Worm (Caenorhabditis elegans) whole organism, L1 larva: ENCODE results near the gene ssr-2.
A peak's percentile ranks its signal among the peaks of the same experiment; 100 is the strongest.

Source experiments
- C04F5.9 ChIP-seq: sonication (generic microtip); optimal IDR thresholded peaks from 2 replicates; lab custom pipeline; 2016; ENCODE audit warnings: missing genetic modification characterization, missing compliant biosample characterization
- C34B4.2 ChIP-seq: sonication (generic microtip); optimal IDR thresholded peaks from 2 replicates; lab custom pipeline; 2017; ENCODE audit warnings: mild to moderate bottlenecking, missing genetic modification characterization, missing compliant biosample characterization
- Y116A8C.19 ChIP-seq: sonication (generic microtip); optimal IDR thresholded peaks from 2 replicates; lab custom pipeline; 2016; ENCODE audit warnings: missing compliant biosample characterization, missing genetic modification characterization, borderline replicate concordance
- aha-1 ChIP-seq: fragments of 150-350 bp; optimal IDR thresholded peaks from 2 replicates; lab custom pipeline; 2014; ENCODE audit warnings: missing biosample characterization, missing genetic modification characterization
- aly-2 ChIP-seq: fragments of 150-350 bp; optimal IDR thresholded peaks from 2 replicates; lab custom pipeline; 2014; ENCODE audit warnings: missing biosample characterization, missing genetic modification characterization
- blmp-1 ChIP-seq: fragments of 150-350 bp; optimal IDR thresholded peaks from 2 replicates; lab custom pipeline; 2014; ENCODE audit warnings: missing biosample characterization, missing genetic modification characterization
- ces-1 ChIP-seq: fragments of 150-350 bp; optimal IDR thresholded peaks from 2 replicates; lab custom pipeline; 2014; ENCODE audit warnings: missing biosample characterization, missing genetic modification reagents, missing genetic modification characterization
- dsc-1 ChIP-seq: sonication (generic microtip); optimal IDR thresholded peaks from 2 replicates; lab custom pipeline; 2016; ENCODE audit warnings: mild to moderate bottlenecking, missing genetic modification characterization, missing compliant biosample characterization
- efl-1 ChIP-seq, 4 experiments: fragments of 150-350 bp; optimal IDR thresholded peaks in 3 of 4; peaks in 1 of 4; 1 replicate in 1 of 4; 2 replicates in 3 of 4; lab custom pipeline; 2014; ENCODE audit warnings: missing biosample characterization in 2 of 4, missing genetic modification characterization in 2 of 4, missing genetic modification reagents in 2 of 4
- efl-3 ChIP-seq: fragments of 200-800 bp; sonication (Bioruptor generic); optimal IDR thresholded peaks from 2 replicates; lab custom pipeline; 2018; ENCODE audit warnings: mild to moderate bottlenecking, missing genetic modification characterization, missing compliant biosample characterization
- egl-13 ChIP-seq: sonication (generic microtip); optimal IDR thresholded peaks from 2 replicates; lab custom pipeline; 2016; ENCODE audit warnings: missing genotype, missing genetic modification reagents, missing genetic modification characterization, missing compliant biosample characterization
- egl-27 ChIP-seq, 2 experiments: fragments of 150-350 bp in 1 of 2; sonication (generic microtip); optimal IDR thresholded peaks; 3 replicates each; lab custom pipeline; 2017 to 2018; ENCODE audit warnings: missing biosample characterization in 2 of 2, missing genetic modification characterization in 2 of 2, missing genetic modification reagents in 2 of 2
- elt-3 ChIP-seq, 6 experiments: fragments of 150-350 bp in 1 of 6; sonication (generic microtip); optimal IDR thresholded peaks; 2 replicates each; lab custom pipeline; 2017 to 2018; ENCODE audit warnings: missing biosample characterization in 6 of 6, missing genetic modification characterization in 6 of 6, inconsistent platforms in 1 of 6
- fkh-10 ChIP-seq: sonication (generic microtip); optimal IDR thresholded peaks from 2 replicates; lab custom pipeline; 2017; ENCODE audit warnings: missing biosample characterization, missing genetic modification reagents, missing genetic modification characterization
- fkh-8 ChIP-seq: sonication (generic microtip); optimal IDR thresholded peaks from 2 replicates; lab custom pipeline; 2016; ENCODE audit warnings: mild to moderate bottlenecking, missing genetic modification characterization, missing compliant biosample characterization
- hpl-2 ChIP-seq: fragments of 150-350 bp; optimal IDR thresholded peaks from 2 replicates; lab custom pipeline; 2014; ENCODE audit warnings: missing biosample characterization, missing genetic modification reagents, missing genetic modification characterization
- lin-14 ChIP-seq: fragments of 200-800 bp; sonication (Bioruptor generic); optimal IDR thresholded peaks from 2 replicates; lab custom pipeline; 2018; ENCODE audit warnings: mild to moderate bottlenecking, missing genetic modification characterization, moderate library complexity, missing compliant biosample characterization
- lin-35 ChIP-seq, 2 experiments: fragments of 150-350 bp; optimal IDR thresholded peaks; 2 replicates each; lab custom pipeline; 2014; ENCODE audit warnings: missing biosample characterization in 2 of 2, missing genetic modification characterization in 2 of 2, missing genetic modification reagents in 2 of 2
- lir-3 ChIP-seq: sonication (generic microtip); optimal IDR thresholded peaks from 2 replicates; lab custom pipeline; 2016; ENCODE audit warnings: mild to moderate bottlenecking, missing genetic modification characterization, moderate library complexity, missing compliant biosample characterization; ENCODE audit not compliant: poor library complexity
- mab-9 ChIP-seq: fragments of 200-800 bp; sonication (Bioruptor generic); IDR thresholded peaks from 2 replicates; pipeline ENCODE4 v1.3.6; 2022; ENCODE audit warnings: missing genetic modification reagents, missing genetic modification characterization, missing compliant biosample characterization
- mdl-1 ChIP-seq, 2 experiments: fragments of 150-350 bp; optimal IDR thresholded peaks; 2 replicates each; lab custom pipeline; 2014 to 2017; ENCODE audit warnings: missing biosample characterization in 2 of 2, missing genetic modification characterization in 2 of 2, inconsistent platforms in 1 of 2
- mef-2 ChIP-seq: fragments of 150-350 bp; optimal IDR thresholded peaks from 2 replicates; lab custom pipeline; 2014; ENCODE audit warnings: missing biosample characterization, missing genetic modification characterization
- mep-1 ChIP-seq: fragments of 150-350 bp; optimal IDR thresholded peaks from 2 replicates; lab custom pipeline; 2014; ENCODE audit warnings: missing biosample characterization, missing genetic modification characterization
- nhr-11 ChIP-seq: fragments of 150-350 bp; optimal IDR thresholded peaks from 2 replicates; lab custom pipeline; 2014; ENCODE audit warnings: missing biosample characterization, missing genetic modification characterization
- nhr-12 ChIP-seq: sonication (generic microtip); optimal IDR thresholded peaks from 2 replicates; lab custom pipeline; 2017; ENCODE audit warnings: missing biosample characterization, missing genetic modification characterization
- nhr-19 ChIP-seq: fragments of 200-800 bp; sonication (Bioruptor generic); conservative IDR thresholded peaks from 2 replicates; pipeline ENCODE4 v1.3.6; 2022; ENCODE audit warnings: missing genetic modification characterization, missing compliant biosample characterization
- nhr-237 ChIP-seq: fragments of 150-350 bp; optimal IDR thresholded peaks from 2 replicates; lab custom pipeline; 2014; ENCODE audit warnings: missing biosample characterization, missing genetic modification characterization
- nhr-47 ChIP-seq: sonication (generic microtip); optimal IDR thresholded peaks from 2 replicates; lab custom pipeline; 2016; ENCODE audit warnings: mild to moderate bottlenecking, missing genetic modification characterization, moderate library complexity, missing compliant biosample characterization
- nhr-76 ChIP-seq: sonication (generic microtip); optimal IDR thresholded peaks from 2 replicates; lab custom pipeline; 2017; ENCODE audit warnings: missing biosample characterization, missing genetic modification characterization
- nhr-84 ChIP-seq: sonication (generic microtip); optimal IDR thresholded peaks from 2 replicates; lab custom pipeline; 2017; ENCODE audit warnings: missing biosample characterization, missing genetic modification characterization
- pax-3 ChIP-seq: fragments of 200-800 bp; sonication (Bioruptor generic); optimal IDR thresholded peaks from 2 replicates; lab custom pipeline; 2018; ENCODE audit warnings: mild to moderate bottlenecking, missing genetic modification characterization, moderate library complexity, missing compliant biosample characterization
- snu-23 ChIP-seq: sonication (generic microtip); optimal IDR thresholded peaks from 2 replicates; lab custom pipeline; 2016; ENCODE audit warnings: missing genetic modification characterization, missing compliant biosample characterization
- sox-4 ChIP-seq: sonication (generic microtip); optimal IDR thresholded peaks from 2 replicates; lab custom pipeline; 2016; ENCODE audit warnings: missing genetic modification characterization, missing compliant biosample characterization
- sptf-1 ChIP-seq: fragments of 150-350 bp; optimal IDR thresholded peaks from 2 replicates; lab custom pipeline; 2014; ENCODE audit warnings: missing biosample characterization, missing genetic modification characterization
- swsn-7 ChIP-seq: sonication (generic microtip); optimal IDR thresholded peaks from 2 replicates; lab custom pipeline; 2016; ENCODE audit warnings: missing genetic modification characterization, missing compliant biosample characterization
- tbx-2 ChIP-seq: sonication (generic microtip); optimal IDR thresholded peaks from 2 replicates; lab custom pipeline; 2016; ENCODE audit warnings: missing genetic modification characterization, missing compliant biosample characterization
- unc-130 ChIP-seq: fragments of 150-350 bp; optimal IDR thresholded peaks from 2 replicates; lab custom pipeline; 2017; ENCODE audit warnings: missing biosample characterization, missing genetic modification characterization, inconsistent platforms
- unc-62 ChIP-seq: fragments of 150-350 bp; optimal IDR thresholded peaks from 2 replicates; lab custom pipeline; 2014; ENCODE audit warnings: missing biosample characterization, missing genetic modification reagents, missing genetic modification characterization
- unc-86 ChIP-seq: sonication (generic microtip); optimal IDR thresholded peaks from 2 replicates; lab custom pipeline; 2016; ENCODE audit warnings: missing genetic modification characterization, missing compliant biosample characterization
- unc-98 ChIP-seq: fragments of 200-800 bp; sonication (Bioruptor generic); IDR thresholded peaks from 2 replicates; pipeline ENCODE4 v1.3.6; 2022; ENCODE audit warnings: missing genetic modification characterization, missing compliant biosample characterization
- zag-1 ChIP-seq: fragments of 150-350 bp; optimal IDR thresholded peaks from 2 replicates; lab custom pipeline; 2014; ENCODE audit warnings: missing biosample characterization, missing genetic modification characterization
- ztf-11 ChIP-seq, 2 experiments: sonication (generic microtip); optimal IDR thresholded peaks; 2 replicates each; lab custom pipeline; 2016 to 2017; ENCODE audit warnings: missing genetic modification characterization in 2 of 2, missing biosample characterization in 1 of 2, missing compliant biosample characterization in 1 of 2
- ztf-4 ChIP-seq: fragments of 150-350 bp; optimal IDR thresholded peaks from 2 replicates; lab custom pipeline; 2014; ENCODE audit warnings: missing biosample characterization, missing genetic modification characterization

Gene ssr-2

DNA sequence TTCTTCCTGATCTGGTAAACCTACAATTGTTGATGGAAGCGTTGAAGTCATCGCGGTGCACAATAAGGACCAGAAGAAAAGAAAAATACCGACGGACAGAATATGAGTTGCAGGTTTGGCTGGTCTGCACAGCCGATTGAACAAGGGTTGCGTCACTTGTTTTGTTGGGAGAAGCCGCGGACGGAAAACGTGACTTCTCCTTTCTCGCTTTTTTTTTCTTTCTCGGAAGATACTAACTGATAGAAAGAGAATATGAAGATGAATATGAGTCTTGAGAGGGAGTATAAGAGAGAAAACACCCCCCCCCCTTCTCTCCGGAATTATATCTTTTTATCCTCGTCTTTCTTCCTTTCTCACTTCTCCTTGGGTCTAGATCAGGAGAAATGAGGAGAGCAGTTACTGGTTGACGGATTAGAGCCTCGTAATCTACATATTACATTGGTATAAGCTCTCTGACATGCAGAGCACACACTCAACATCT lies at the start of gene ssr-2:
TSS of gene ssr-2 (minus strand) at position 51 of the 481 bp plus-strand sequence.
- TF ChIP-seq ces-1 (GFP tag; lab: Kevin White, UChicago): no peak
- no peak for TF ChIP-seq nhr-12 (tag; lab: Kevin White, UChicago)
- peak; percentile 67 for TF ChIP-seq dsc-1
- TF ChIP-seq nhr-76: no peak
- no peak for TF ChIP-seq unc-130 (tag; lab: Kevin White, UChicago)
- TF ChIP-seq Y116A8C.19 (tag; lab: Kevin White, UChicago): no peak
- TF ChIP-seq nhr-11: no peak
- TF ChIP-seq nhr-237 (tag; lab: Kevin White, UChicago): no peak
- peak; percentile 55 for TF ChIP-seq pax-3 (tag; lab: Kevin White, UChicago)
- no peak for TF ChIP-seq hpl-2 (GFP tag; lab: Kevin White, UChicago)
- no peak for TF ChIP-seq lin-35 (GFP tag; optimal IDR thresholded peaks at IDR 0.05; lab: Kevin White, UChicago)
- TF ChIP-seq fkh-10 (GFP tag; lab: Kevin White, UChicago): no peak
- TF ChIP-seq aha-1 (tag; lab: Kevin White, UChicago): no peak
- TF ChIP-seq unc-86 (tag; lab: Kevin White, UChicago): no peak
- TF ChIP-seq lin-14 (GFP tag; lab: Kevin White, UChicago): peak; percentile 28
- TF ChIP-seq nhr-84 (tag; lab: Kevin White, UChicago): no peak
- no peak for TF ChIP-seq lir-3 (tag; lab: Kevin White, UChicago)
- peak; percentile 29 for TF ChIP-seq nhr-47 (tag; lab: Kevin White, UChicago)
- TF ChIP-seq blmp-1 (tag; lab: Kevin White, UChicago): no peak
- TF ChIP-seq mab-9 (GFP tag; lab: Robert Waterston, UW): no peak
- TF ChIP-seq ztf-4: no peak
- no peak for TF ChIP-seq tbx-2
- no peak for TF ChIP-seq sox-4 (tag; lab: Kevin White, UChicago)
- no peak for TF ChIP-seq egl-27 (tag; optimal IDR thresholded peaks at IDR 0.05; lab: Kevin White, UChicago)
- TF ChIP-seq C34B4.2 (tag; lab: Kevin White, UChicago): no peak
- no peak for TF ChIP-seq swsn-7 (tag; lab: Kevin White, UChicago)
- no peak for TF ChIP-seq C04F5.9
- no peak for TF ChIP-seq mdl-1 (tag; optimal IDR thresholded peaks at IDR 0.05; lab: Kevin White, UChicago)
- peak; percentile 30 for TF ChIP-seq egl-13
- TF ChIP-seq aly-2 (tag; lab: Kevin White, UChicago): no peak
- no peak for TF ChIP-seq zag-1 (tag; lab: Kevin White, UChicago)
- TF ChIP-seq efl-1 (optimal IDR thresholded peaks at IDR 0.05; lab: Kevin White, UChicago): no peak
- peak in 1 of 2 experiments; percentile 51 for TF ChIP-seq efl-1 (GFP tag; optimal IDR thresholded peaks at IDR 0.05 in 1 of 2; lab: Kevin White, UChicago)
- TF ChIP-seq snu-23 (GFP tag; lab: Kevin White, UChicago): no peak
- no peak for TF ChIP-seq nhr-19 (GFP tag; lab: Robert Waterston, UW)
- no peak for TF ChIP-seq mep-1 (tag; lab: Kevin White, UChicago)
- TF ChIP-seq unc-98 (GFP tag; lab: Robert Waterston, UW): no peak
- no peak for TF ChIP-seq mef-2 (tag; lab: Kevin White, UChicago)
- no peak for TF ChIP-seq sptf-1 (tag; lab: Kevin White, UChicago)
- peak; percentile 70 for TF ChIP-seq fkh-8 (tag; lab: Kevin White, UChicago)
- TF ChIP-seq elt-3 (tag; optimal IDR thresholded peaks at IDR 0.05; lab: Kevin White, UChicago): no peak
- TF ChIP-seq unc-62 (GFP tag; lab: Kevin White, UChicago): no peak
- no peak for TF ChIP-seq ztf-11 (tag; optimal IDR thresholded peaks at IDR 0.05; lab: Kevin White, UChicago)
- TF ChIP-seq efl-3 (GFP tag; lab: Kevin White, UChicago): no peak
